Fruit fly (Drosophila melanogaster) whole organism, pupa: ENCODE measurements around the gene Gem3.

ENCODE experiments used
- CG12605 ChIP-seq: fragments of 200-800 bp; sonication (Bioruptor generic); IDR thresholded peaks from 2 replicates; pipeline ENCODE4 v1.3.6; 2022; ENCODE audit warnings: missing biosample characterization, missing genetic modification characterization
- CG15710 ChIP-seq: fragments of 200-800 bp; sonication (Bioruptor generic); optimal IDR thresholded peaks from 2 replicates; lab custom pipeline; 2018; ENCODE audit warnings: missing biosample characterization, mild to moderate bottlenecking, missing genetic modification characterization, moderate library complexity
- CG17806 ChIP-seq: fragments of 200-800 bp; sonication (Bioruptor generic); optimal IDR thresholded peaks from 2 replicates; lab custom pipeline; 2018; ENCODE audit warnings: missing biosample characterization, mild to moderate bottlenecking, missing genetic modification characterization, moderate library complexity
- CG34367 ChIP-seq: fragments of 200-800 bp; sonication (Bioruptor generic); optimal IDR thresholded peaks from 2 replicates; lab custom pipeline; 2018; ENCODE audit warnings: missing biosample characterization, mild to moderate bottlenecking, missing genetic modification characterization
- CG4496 ChIP-seq: fragments of 200-800 bp; sonication (Bioruptor generic); IDR thresholded peaks from 3 replicates; pipeline ENCODE4 v1.3.6; 2022; ENCODE audit warnings: missing biosample characterization, missing genetic modification characterization
- CG9948 ChIP-seq: fragments of 200-800 bp; sonication (Bioruptor generic); optimal IDR thresholded peaks from 2 replicates; lab custom pipeline; 2018; ENCODE audit warnings: missing biosample characterization, mild to moderate bottlenecking, missing genetic modification characterization, moderate library complexity
- EcR ChIP-seq: fragments of 200-800 bp; sonication (Bioruptor generic); optimal IDR thresholded peaks from 3 replicates; lab custom pipeline; 2019; ENCODE audit warnings: missing biosample characterization, missing genetic modification characterization, mild to moderate bottlenecking, moderate library complexity, missing genetic modification reagents
- Pif1A ChIP-seq: fragments of 200-800 bp; sonication (Bioruptor generic); optimal IDR thresholded peaks from 3 replicates; lab custom pipeline; 2016; ENCODE audit warnings: missing biosample characterization, missing genetic modification characterization
- fd96Ca ChIP-seq: fragments of 200-800 bp; sonication (Bioruptor generic); IDR thresholded peaks from 3 replicates; pipeline ENCODE4 v1.3.6; 2022; ENCODE audit warnings: missing biosample characterization, missing genetic modification characterization
- gl ChIP-seq: fragments of 200-800 bp; sonication (Bioruptor generic); optimal IDR thresholded peaks from 2 replicates; lab custom pipeline; 2018; ENCODE audit warnings: missing biosample characterization, mild to moderate bottlenecking, missing genetic modification characterization
- rn ChIP-seq: fragments of 200-800 bp; sonication (Bioruptor generic); IDR thresholded peaks from 2 replicates; pipeline ENCODE4 v1.3.6; 2022; ENCODE audit warnings: missing biosample characterization, missing genetic modification characterization

DNA sequence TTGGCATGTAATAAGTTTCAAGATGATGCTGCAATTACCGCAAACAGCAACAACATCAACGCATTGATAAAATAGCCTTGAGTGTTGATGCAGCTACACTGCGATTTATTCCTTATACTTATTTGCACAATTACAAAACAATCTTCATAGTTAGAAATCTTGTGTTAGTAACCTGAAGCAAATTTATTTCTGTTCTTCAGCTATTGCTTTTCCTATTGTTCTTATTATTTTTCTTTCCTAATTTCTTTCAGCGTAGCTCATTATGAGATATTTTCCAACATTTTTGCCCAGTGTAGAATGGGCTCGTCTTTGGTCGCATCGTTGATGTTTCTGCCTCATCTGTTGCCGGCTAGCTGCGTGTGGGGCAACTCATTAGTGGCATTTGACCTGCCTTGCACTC, 18.9 kb downstream of the Gem3 start:
- TF ChIP-seq CG15710 (tag; lab: Kevin White, UChicago) (peak; percentile 47), Pif1A (GFP tag; lab: Kevin White, UChicago) (no peak), CG12605 (GFP tag; lab: Robert Waterston, UW) (no peak), fd96Ca (no peak), rn (GFP tag; lab: Robert Waterston, UW) (0 out of 2 replicates have a peak, but pooled peaks have one; percentile 25), CG34367 (tag; lab: Kevin White, UChicago) (peak; percentile 16), gl (no peak), CG4496 (GFP tag; lab: Robert Waterston, UW) (peak; percentile 26; the same call in 1 of the 3 replicates), EcR (GFP tag; lab: Kevin White, UChicago) (no peak), CG17806 (tag; lab: Kevin White, UChicago) (peak; percentile 30), CG9948 (peak; percentile 41)
